Fruit fly (Drosophila melanogaster) whole organism, embryonic: ENCODE results near the gene CG12112.

Source experiments
- Atf-2 ChIP-seq: fragments of 200-800 bp; sonication (Bioruptor generic); optimal IDR thresholded peaks from 2 replicates; lab custom pipeline; 2016; ENCODE audit warnings: missing biosample characterization, missing genetic modification characterization
- B-H2 ChIP-seq: fragments of 200-800 bp; sonication (Bioruptor generic); optimal IDR thresholded peaks from 2 replicates; lab custom pipeline; 2018; ENCODE audit warnings: missing biosample characterization, mild to moderate bottlenecking, missing genetic modification characterization
- BEAF-32 ChIP-seq: fragments of 200-800 bp; sonication (Bioruptor generic); optimal IDR thresholded peaks from 3 replicates; lab custom pipeline; 2017; ENCODE audit warnings: missing biosample characterization, missing genetic modification characterization, mild to moderate bottlenecking, moderate library complexity, missing genetic modification reagents
- C15 ChIP-seq: fragments of 200-800 bp; sonication (Bioruptor generic); IDR thresholded peaks from 3 replicates; pipeline ENCODE4 v1.3.6; 2022; ENCODE audit warnings: missing biosample characterization, missing genetic modification characterization
- CG10366 ChIP-seq: fragments of 200-800 bp; sonication (Bioruptor generic); IDR thresholded peaks from 2 replicates; pipeline ENCODE4 v1.3.6; 2022; ENCODE audit warnings: missing biosample characterization, missing genetic modification characterization
- CG10959 ChIP-seq: fragments of 200-800 bp; sonication (Bioruptor generic); IDR thresholded peaks from 2 replicates; pipeline ENCODE4 v1.3.6; 2022; ENCODE audit warnings: missing biosample characterization, missing genetic modification characterization
- CG13287 ChIP-seq: fragments of 200-800 bp; sonication (Bioruptor generic); IDR thresholded peaks from 2 replicates; pipeline ENCODE4 v1.3.6; 2022; ENCODE audit warnings: missing biosample characterization, missing genetic modification characterization; ENCODE audit not compliant: partially characterized antibody
- CG14710 ChIP-seq: fragments of 200-800 bp; sonication (Bioruptor generic); optimal IDR thresholded peaks from 3 replicates; lab custom pipeline; 2019; ENCODE audit warnings: missing biosample characterization, mild to moderate bottlenecking, missing genetic modification characterization, moderate library complexity
- CG15601 ChIP-seq: fragments of 200-800 bp; sonication (Bioruptor generic); optimal IDR thresholded peaks from 3 replicates; lab custom pipeline; 2019; ENCODE audit warnings: missing biosample characterization, mild to moderate bottlenecking, missing genetic modification characterization, moderate library complexity
- CG16815 ChIP-seq: fragments of 200-800 bp; sonication (Bioruptor generic); optimal IDR thresholded peaks from 3 replicates; lab custom pipeline; 2017; ENCODE audit warnings: missing biosample characterization, mild to moderate bottlenecking, missing genetic modification characterization
- CG17186 ChIP-seq: fragments of 200-800 bp; sonication (Bioruptor generic); optimal IDR thresholded peaks from 3 replicates; lab custom pipeline; 2017; ENCODE audit warnings: missing biosample characterization, missing genetic modification reagents, missing genetic modification characterization
- CG1832 ChIP-seq: fragments of 200-800 bp; sonication (Bioruptor generic); optimal IDR thresholded peaks from 2 replicates; lab custom pipeline; 2017; ENCODE audit warnings: missing biosample characterization, mild to moderate bottlenecking, missing genetic modification characterization, inconsistent platforms
- CG18619 ChIP-seq: fragments of 200-800 bp; sonication (Bioruptor generic); optimal IDR thresholded peaks from 3 replicates; lab custom pipeline; 2017; ENCODE audit warnings: missing biosample characterization, mild to moderate bottlenecking, missing genetic modification characterization
- CG2116 ChIP-seq: fragments of 200-800 bp; sonication (Bioruptor generic); optimal IDR thresholded peaks from 3 replicates; lab custom pipeline; 2018; ENCODE audit warnings: missing biosample characterization, mild to moderate bottlenecking, missing genetic modification characterization
- CG2889 ChIP-seq: fragments of 200-800 bp; sonication (Bioruptor generic); IDR thresholded peaks from 3 replicates; pipeline ENCODE4 v1.3.6; 2022; ENCODE audit warnings: missing biosample characterization, missing genetic modification characterization
- CG32772 ChIP-seq: fragments of 200-800 bp; sonication (Bioruptor generic); IDR thresholded peaks from 2 replicates; pipeline ENCODE4 v1.3.6; 2022; ENCODE audit warnings: missing biosample characterization, missing genetic modification characterization
- CG34376 ChIP-seq: fragments of 200-800 bp; sonication (Bioruptor generic); optimal IDR thresholded peaks from 2 replicates; lab custom pipeline; 2018; ENCODE audit warnings: missing biosample characterization, mild to moderate bottlenecking, missing genetic modification characterization
- CG4328 ChIP-seq: fragments of 200-800 bp; sonication (Bioruptor generic); optimal IDR thresholded peaks from 3 replicates; lab custom pipeline; 2017; ENCODE audit warnings: missing biosample characterization, missing genetic modification reagents, missing genetic modification characterization
- CG5953 ChIP-seq: fragments of 200-800 bp; sonication (Bioruptor generic); IDR thresholded peaks from 2 replicates; pipeline ENCODE4 v1.3.6; 2022; ENCODE audit warnings: missing biosample characterization, missing genetic modification characterization
- CG6689 ChIP-seq: fragments of 200-800 bp; sonication (Bioruptor generic); IDR thresholded peaks from 2 replicates; pipeline ENCODE4 v1.3.6; 2022; ENCODE audit warnings: missing biosample characterization, missing genetic modification characterization
- CG9817 ChIP-seq: fragments of 200-800 bp; sonication (Bioruptor generic); optimal IDR thresholded peaks from 2 replicates; lab custom pipeline; 2018; ENCODE audit warnings: missing biosample characterization, mild to moderate bottlenecking, missing genetic modification characterization, moderate library complexity
- CTCF ChIP-seq: fragments of 200-800 bp; sonication (Bioruptor generic); optimal IDR thresholded peaks from 2 replicates; lab custom pipeline; 2017; ENCODE audit warnings: missing biosample characterization, mild to moderate bottlenecking, missing genetic modification characterization, moderate library complexity
- CoRest ChIP-seq: fragments of 200-800 bp; sonication (Bioruptor generic); optimal IDR thresholded peaks from 3 replicates; lab custom pipeline; 2018; ENCODE audit warnings: missing biosample characterization, mild to moderate bottlenecking, missing genetic modification characterization, moderate library complexity
- Eip74EF ChIP-seq, 2 experiments: fragments of 200-800 bp in 1 of 2; fragments of >200 bp in 1 of 2; sonication (Bioruptor generic) in 1 of 2; optimal IDR thresholded peaks; 2 replicates each; lab custom pipeline; 2017 to 2019; ENCODE audit warnings: missing biosample characterization in 2 of 2, missing genetic modification characterization in 2 of 2, mild to moderate bottlenecking in 1 of 2, moderate library complexity in 1 of 2
- Ets97D ChIP-seq: fragments of 200-800 bp; sonication (Bioruptor generic); optimal IDR thresholded peaks from 3 replicates; lab custom pipeline; 2016; ENCODE audit warnings: missing biosample characterization, missing genetic modification characterization
- Fer2 ChIP-seq: fragments of 200-800 bp; sonication (Bioruptor generic); optimal IDR thresholded peaks from 2 replicates; lab custom pipeline; 2018; ENCODE audit warnings: missing biosample characterization, mild to moderate bottlenecking, missing genetic modification characterization, moderate library complexity
- HHEX ChIP-seq: fragments of 200-800 bp; sonication (Bioruptor generic); optimal IDR thresholded peaks from 3 replicates; lab custom pipeline; 2017; ENCODE audit warnings: missing biosample characterization, mild to moderate bottlenecking, missing genetic modification characterization, missing genetic modification reagents
- Lim3 ChIP-seq: fragments of 200-800 bp; sonication (Bioruptor generic); IDR thresholded peaks from 2 replicates; pipeline ENCODE4 v1.3.6; 2022; ENCODE audit warnings: missing biosample characterization, missing genetic modification characterization
- Mad ChIP-seq: fragments of 200-800 bp; sonication (Bioruptor generic); optimal IDR thresholded peaks from 2 replicates; lab custom pipeline; 2016; ENCODE audit warnings: missing biosample characterization, missing genetic modification characterization
- NC2α ChIP-seq: fragments of 200-800 bp; sonication (Bioruptor generic); optimal IDR thresholded peaks from 2 replicates; lab custom pipeline; 2016; ENCODE audit warnings: missing biosample characterization, missing genetic modification characterization
- Rx ChIP-seq: fragments of 200-800 bp; sonication (Bioruptor generic); IDR thresholded peaks from 2 replicates; pipeline ENCODE4 v1.3.6; 2022; ENCODE audit warnings: missing biosample characterization, missing genetic modification characterization
- Side ChIP-seq: fragments of 200-800 bp; sonication (Bioruptor generic); optimal IDR thresholded peaks from 2 replicates; lab custom pipeline; 2016; ENCODE audit warnings: missing biosample characterization, missing genetic modification characterization
- Sry-δ ChIP-seq: fragments of 200-800 bp; sonication (Bioruptor generic); optimal IDR thresholded peaks from 2 replicates; lab custom pipeline; 2016; ENCODE audit warnings: missing biosample characterization, missing genetic modification characterization
- Ssrp ChIP-seq: fragments of 200-800 bp; sonication (Bioruptor generic); optimal IDR thresholded peaks from 2 replicates; lab custom pipeline; 2018; ENCODE audit warnings: missing biosample characterization, mild to moderate bottlenecking, missing genetic modification characterization, moderate library complexity
- Vsx1 ChIP-seq: fragments of 200-800 bp; sonication (Bioruptor generic); optimal IDR thresholded peaks from 2 replicates; lab custom pipeline; 2017; ENCODE audit warnings: missing biosample characterization, mild to moderate bottlenecking, missing genetic modification characterization, missing genetic modification reagents
- cad ChIP-seq: fragments of >200 bp; optimal IDR thresholded peaks from 2 replicates; lab custom pipeline; 2017; ENCODE audit warnings: missing biosample characterization, missing genetic modification characterization
- cas ChIP-seq: fragments of 200-800 bp; sonication (Bioruptor generic); IDR thresholded peaks from 2 replicates; pipeline ENCODE4 v1.3.6; 2022; ENCODE audit warnings: missing biosample characterization, missing genetic modification characterization
- cato ChIP-seq: fragments of 200-800 bp; sonication (Bioruptor generic); optimal IDR thresholded peaks from 2 replicates; lab custom pipeline; 2016; ENCODE audit warnings: missing biosample characterization, missing genetic modification characterization, borderline replicate concordance
- cg ChIP-seq: fragments of 200-800 bp; sonication (Bioruptor generic); optimal IDR thresholded peaks from 3 replicates; lab custom pipeline; 2019; ENCODE audit warnings: missing biosample characterization, mild to moderate bottlenecking, missing genetic modification characterization, moderate library complexity
- ci ChIP-seq: fragments of 200-800 bp; sonication (Bioruptor generic); IDR thresholded peaks from 3 replicates; pipeline ENCODE4 v1.3.6; 2022; ENCODE audit warnings: missing biosample characterization, missing genetic modification characterization
- corto ChIP-seq: fragments of 200-800 bp; sonication (Bioruptor generic); optimal IDR thresholded peaks from 2 replicates; lab custom pipeline; 2016; ENCODE audit warnings: missing biosample characterization, mild to moderate bottlenecking, missing genetic modification characterization, moderate library complexity
- croc ChIP-seq: fragments of 200-800 bp; sonication (Bioruptor generic); conservative IDR thresholded peaks from 3 replicates; pipeline ENCODE4 v1.3.6; 2022; ENCODE audit warnings: missing biosample characterization, missing genetic modification characterization
- cwo ChIP-seq: fragments of 200-800 bp; sonication (Bioruptor generic); optimal IDR thresholded peaks from 3 replicates; lab custom pipeline; 2017; ENCODE audit warnings: missing biosample characterization, missing genetic modification characterization, mild to moderate bottlenecking, moderate library complexity, missing genetic modification reagents
- ftz-f1 ChIP-seq: fragments of 200-800 bp; sonication (Bioruptor generic); optimal IDR thresholded peaks from 2 replicates; lab custom pipeline; 2016; ENCODE audit warnings: missing biosample characterization, missing genetic modification characterization
- nerfin-2 ChIP-seq: fragments of 200-800 bp; sonication (Bioruptor generic); IDR thresholded peaks from 2 replicates; pipeline ENCODE4 v1.3.6; 2022; ENCODE audit warnings: missing biosample characterization, missing genetic modification characterization; ENCODE audit not compliant: partially characterized antibody
- peb ChIP-seq: fragments of 200-800 bp; sonication (Bioruptor generic); IDR thresholded peaks from 2 replicates; pipeline ENCODE4 v1.3.6; 2022; ENCODE audit warnings: missing biosample characterization, missing genetic modification characterization
- sens ChIP-seq: fragments of 200-800 bp; sonication (Bioruptor generic); peaks from one replicate; lab custom pipeline; 2016; ENCODE audit warnings: missing biosample characterization, missing genetic modification characterization
- so ChIP-seq: fragments of 200-800 bp; sonication (Bioruptor generic); IDR thresholded peaks from 3 replicates; pipeline ENCODE4 v1.3.6; 2022; ENCODE audit warnings: missing biosample characterization, missing genetic modification characterization
- stc ChIP-seq: fragments of 200-800 bp; sonication (Bioruptor generic); IDR thresholded peaks from 2 replicates; pipeline ENCODE4 v1.3.6; 2022; ENCODE audit warnings: missing biosample characterization, missing genetic modification characterization
- sug ChIP-seq: fragments of 200-800 bp; optimal IDR thresholded peaks from 2 replicates; lab custom pipeline; 2019; ENCODE audit warnings: missing biosample characterization, mild to moderate bottlenecking, missing genetic modification characterization, moderate library complexity
- tna ChIP-seq: fragments of 200-800 bp; sonication (Bioruptor generic); IDR thresholded peaks from 2 replicates; pipeline ENCODE4 v1.3.6; 2022; ENCODE audit warnings: missing biosample characterization, missing genetic modification characterization; ENCODE audit not compliant: partially characterized antibody
- ttk ChIP-seq: fragments of 200-800 bp; sonication (Bioruptor generic); IDR thresholded peaks from 2 replicates; pipeline ENCODE4 v2.1.2; 2022; ENCODE audit warnings: missing biosample characterization, missing genetic modification characterization

The CG12112 gene

DNA sequence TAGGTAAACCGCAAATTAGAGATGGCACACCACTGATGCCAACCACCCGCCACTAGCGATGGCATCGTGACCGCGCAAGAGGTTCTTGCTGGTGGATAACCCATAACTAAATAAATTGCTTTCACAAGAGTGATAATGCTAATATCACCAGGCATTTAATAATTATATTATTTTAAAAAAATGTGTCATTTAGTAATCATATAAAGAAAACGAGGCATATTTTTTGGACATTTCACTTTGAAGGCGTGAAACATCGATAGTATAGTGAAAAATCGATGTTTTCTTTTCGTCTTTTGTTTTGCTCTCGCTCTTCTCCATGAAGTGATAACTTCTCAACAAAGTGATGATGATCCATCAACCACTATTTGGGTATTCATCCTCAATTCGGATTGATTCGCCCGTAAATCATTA lies 1.2 kb downstream of the CG12112 start, which contains the start of gene IntS4 (continued):
- TF ChIP-seq cad (GFP tag; lab: Kevin White, UChicago) (no peak), sens (GFP tag; lab: Kevin White, UChicago) (peak; percentile 74), CG4328 (GFP tag; lab: Kevin White, UChicago) (peak; percentile 52), CG1832 (no peak), ci (GFP tag; lab: Robert Waterston, UW) (no peak), CTCF (GFP tag; lab: Kevin White, UChicago) (no peak), Fer2 (tag; lab: Kevin White, UChicago) (peak; percentile 58), stc (GFP tag; lab: Robert Waterston, UW) (no peak), croc (GFP tag; lab: Robert Waterston, UW) (no peak), tna (GFP tag; lab: Robert Waterston, UW) (peak; percentile 85; the same call in 1 of the 2 replicates), CG2889 (no peak), ttk (GFP tag; lab: Robert Waterston, UW) (0 out of 2 replicates have a peak, but pooled peaks have one; percentile 11), Atf-2 (GFP tag; lab: Kevin White, UChicago) (no peak), sug (tag; lab: Kevin White, UChicago) (peak; percentile 79), CG34376 (GFP tag; lab: Kevin White, UChicago) (peak; percentile 29), CG32772 (GFP tag; lab: Robert Waterston, UW) (0 out of 2 replicates have a peak, but pooled peaks have one; percentile 40), CG10959 (GFP tag; lab: Robert Waterston, UW) (peak; percentile 42; the same call in 1 of the 2 replicates), corto (GFP tag; lab: Kevin White, UChicago) (peak; percentile 60), Mad (GFP tag; lab: Kevin White, UChicago) (peak; percentile 46), CG2116 (peak; percentile 71), CG6689 (GFP tag; lab: Robert Waterston, UW) (peak; percentile 55), cato (GFP tag; lab: Kevin White, UChicago) (no peak), CG15601 (peak; percentile 61), Side (GFP tag; lab: Kevin White, UChicago) (no peak), CG16815 (GFP tag; lab: Kevin White, UChicago) (peak; percentile 26), cwo (GFP tag; lab: Kevin White, UChicago) (peak; percentile 37), peb (GFP tag; lab: Robert Waterston, UW) (no peak), CG18619 (GFP tag; lab: Kevin White, UChicago) (peak; percentile 42), CG9817 (no peak), Rx (GFP tag; lab: Robert Waterston, UW) (no peak), ftz-f1 (peak; percentile 56), Eip74EF (GFP tag; optimal IDR thresholded peaks at IDR 0.05; lab: Kevin White, UChicago) (no peak), HHEX (GFP tag; lab: Kevin White, UChicago) (peak; percentile 54)

dm6 chrX:8554303-8554702 lies 5.7 kb downstream of the CG12112 start:
- TF ChIP-seq cwo (GFP tag; lab: Kevin White, UChicago) (no peak), Lim3 (GFP tag; lab: Robert Waterston, UW) (no peak), Ssrp (tag; lab: Kevin White, UChicago) (no peak), BEAF-32 (peak; percentile 20), cas (GFP tag; lab: Robert Waterston, UW) (no peak), cg (GFP tag; lab: Kevin White, UChicago) (peak; percentile 6), Vsx1 (GFP tag; lab: Kevin White, UChicago) (no peak), CG14710 (no peak), CG17186 (GFP tag; lab: Kevin White, UChicago) (no peak), Ets97D (GFP tag; lab: Kevin White, UChicago) (no peak), so (no peak), CoRest (tag; lab: Kevin White, UChicago) (no peak), B-H2 (no peak), CG5953 (GFP tag; lab: Robert Waterston, UW) (no peak), CG13287 (GFP tag; lab: Robert Waterston, UW) (peak; percentile 34), C15 (GFP tag; lab: Robert Waterston, UW) (no peak), NC2α (GFP tag; lab: Kevin White, UChicago) (no peak), CG10366 (GFP tag; lab: Robert Waterston, UW) (no peak), Sry-δ (GFP tag; lab: Kevin White, UChicago) (peak; percentile 35), nerfin-2 (GFP tag; lab: Robert Waterston, UW) (peak; percentile 52; the same call in 1 of the 2 replicates)
